Worm (Caenorhabditis elegans) whole organism, young adult: Measurements from ENCODE around the gene egl-9.

ENCODE experiments used
- B0336.3 ChIP-seq: fragments of 200-800 bp; sonication (Bioruptor generic); IDR thresholded peaks from 2 replicates; pipeline ENCODE4 v1.3.6; 2022; ENCODE audit warnings: missing genetic modification characterization, missing compliant biosample characterization
- Y56A3A.18 ChIP-seq: fragments of 200-800 bp; sonication (Bioruptor generic); IDR thresholded peaks from 2 replicates; pipeline ENCODE4 v1.3.6; 2022; ENCODE audit warnings: missing genetic modification reagents, missing genetic modification characterization, missing compliant biosample characterization
- dpl-1 ChIP-seq: fragments of 150-350 bp; optimal IDR thresholded peaks from 2 replicates; lab custom pipeline; 2014; ENCODE audit warnings: missing biosample characterization, missing genetic modification reagents, missing genetic modification characterization
- egl-18 ChIP-seq: fragments of 200-800 bp; sonication (Bioruptor generic); IDR thresholded peaks from 2 replicates; pipeline ENCODE4 v1.3.6; 2022; ENCODE audit warnings: missing genetic modification reagents, missing genetic modification characterization, missing compliant biosample characterization
- lin-35 ChIP-seq, 3 experiments: fragments of 150-350 bp in 2 of 3; sonication (generic microtip) in 1 of 3; optimal IDR thresholded peaks; 2 replicates each; lab custom pipeline; 2014 to 2018; ENCODE audit warnings: missing biosample characterization in 3 of 3, missing genetic modification characterization in 3 of 3, missing genetic modification reagents in 3 of 3
- lin-40 ChIP-seq: sonication (generic microtip); optimal IDR thresholded peaks from 2 replicates; lab custom pipeline; 2016; ENCODE audit warnings: missing genetic modification characterization, mild to moderate bottlenecking, missing compliant biosample characterization, missing genotype, missing genetic modification reagents
- madf-10 ChIP-seq: sonication (generic microtip); optimal IDR thresholded peaks from 2 replicates; lab custom pipeline; 2016; ENCODE audit warnings: mild to moderate bottlenecking, missing genetic modification characterization, missing compliant biosample characterization
- rec-8 ChIP-seq, 2 experiments: sonication (generic microtip); optimal IDR thresholded peaks; 2 replicates each; lab custom pipeline; 2016; ENCODE audit warnings: mild to moderate bottlenecking in 2 of 2, missing genetic modification characterization in 2 of 2, missing genetic modification reagents in 2 of 2, missing genotype in 2 of 2, missing biosample characterization in 1 of 2, missing compliant biosample characterization in 1 of 2, moderate library complexity in 1 of 2
- tbx-9 ChIP-seq: sonication (generic microtip); optimal IDR thresholded peaks from 2 replicates; lab custom pipeline; 2016; ENCODE audit warnings: borderline replicate concordance, missing genetic modification characterization, inconsistent platforms, missing compliant biosample characterization
- unc-130 ChIP-seq: sonication (generic microtip); optimal IDR thresholded peaks from 2 replicates; lab custom pipeline; 2016; ENCODE audit warnings: missing genetic modification reagents, missing genetic modification characterization, missing compliant biosample characterization
- unc-62 ChIP-seq: fragments of 150-350 bp; optimal IDR thresholded peaks from 2 replicates; lab custom pipeline; 2014; ENCODE audit warnings: missing biosample characterization, missing genetic modification reagents, missing genetic modification characterization
- zfh-2 ChIP-seq: fragments of 200-800 bp; sonication (Bioruptor generic); conservative IDR thresholded peaks from 2 replicates; pipeline ENCODE4 v1.3.6; 2022; ENCODE audit warnings: missing genetic modification reagents, missing genetic modification characterization, missing compliant biosample characterization
- ztf-18 ChIP-seq: sonication (generic microtip); optimal IDR thresholded peaks from 2 replicates; lab custom pipeline; 2016; ENCODE audit warnings: missing genotype, mild to moderate bottlenecking, missing genetic modification characterization, missing compliant biosample characterization

DNA sequence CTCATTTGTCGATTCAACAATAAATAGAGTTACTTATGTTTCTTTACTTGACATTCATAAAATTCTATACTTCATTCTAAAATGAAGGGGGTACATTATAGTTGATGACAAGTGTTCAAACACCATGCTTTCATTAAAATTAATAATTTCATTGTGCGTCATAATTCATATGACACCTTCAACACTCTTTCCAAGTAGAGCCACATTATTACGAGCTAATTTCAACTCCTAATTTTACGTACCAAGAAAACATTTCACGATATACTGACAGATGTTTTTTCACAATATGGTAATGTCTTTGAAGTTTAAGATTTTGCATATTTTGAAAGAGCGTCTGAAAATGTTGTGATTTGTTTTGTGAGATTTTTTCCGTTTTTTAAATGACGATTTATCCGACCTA, 2.8 kb upstream of the egl-9 start:
- no peak for TF ChIP-seq dpl-1 (GFP tag; lab: Kevin White, UChicago)
- no peak for TF ChIP-seq unc-62
- no peak for TF ChIP-seq unc-130 (GFP tag; lab: Kevin White, UChicago)
- no peak for TF ChIP-seq tbx-9 (tag; lab: Kevin White, UChicago)
- no peak for TF ChIP-seq rec-8 (tag; optimal IDR thresholded peaks at IDR 0.05; lab: Kevin White, UChicago)
- no peak for TF ChIP-seq egl-18 (GFP tag; lab: Robert Waterston, UW)
- no peak for TF ChIP-seq madf-10 (tag; lab: Kevin White, UChicago)
- TF ChIP-seq ztf-18 = no peak
- TF ChIP-seq lin-40 (tag; lab: Kevin White, UChicago) = no peak
- TF ChIP-seq zfh-2 (GFP tag; lab: Robert Waterston, UW) = no peak
- TF ChIP-seq B0336.3 (GFP tag; lab: Robert Waterston, UW) = no peak
- no peak for TF ChIP-seq Y56A3A.18 (GFP tag; lab: Robert Waterston, UW)
- TF ChIP-seq lin-35 (GFP tag; optimal IDR thresholded peaks at IDR 0.05; lab: Kevin White, UChicago) = no peak
